Worm (Caenorhabditis elegans) whole organism, midembryonic: Measurements from ENCODE around the gene C05B5.16.

Experiments
- T22C8.4 ChIP-seq: fragments of 200-800 bp; sonication (Bioruptor generic); IDR thresholded peaks from 2 replicates; pipeline ENCODE4 v1.3.6; 2022; ENCODE audit warnings: missing genetic modification characterization, missing compliant biosample characterization
- flt-1 ChIP-seq: fragments of 200-800 bp; sonication (Bioruptor generic); IDR thresholded peaks from 2 replicates; pipeline ENCODE4 v1.3.6; 2022; ENCODE audit warnings: missing genetic modification characterization, missing compliant biosample characterization
- klf-2 ChIP-seq: fragments of 200-800 bp; sonication (Bioruptor generic); conservative IDR thresholded peaks from 2 replicates; pipeline ENCODE4 v1.3.6; 2022; ENCODE audit warnings: missing genetic modification reagents, missing genetic modification characterization, missing compliant biosample characterization
- tab-1 ChIP-seq: fragments of 200-800 bp; sonication (Bioruptor generic); IDR thresholded peaks from 2 replicates; pipeline ENCODE4 v1.3.6; 2022; ENCODE audit warnings: missing genetic modification characterization, missing compliant biosample characterization
- ztf-29 ChIP-seq: fragments of 200-800 bp; sonication (Bioruptor generic); IDR thresholded peaks from 2 replicates; pipeline ENCODE4 v1.3.6; 2022; ENCODE audit warnings: missing genetic modification reagents, missing genetic modification characterization, missing compliant biosample characterization

DNA sequence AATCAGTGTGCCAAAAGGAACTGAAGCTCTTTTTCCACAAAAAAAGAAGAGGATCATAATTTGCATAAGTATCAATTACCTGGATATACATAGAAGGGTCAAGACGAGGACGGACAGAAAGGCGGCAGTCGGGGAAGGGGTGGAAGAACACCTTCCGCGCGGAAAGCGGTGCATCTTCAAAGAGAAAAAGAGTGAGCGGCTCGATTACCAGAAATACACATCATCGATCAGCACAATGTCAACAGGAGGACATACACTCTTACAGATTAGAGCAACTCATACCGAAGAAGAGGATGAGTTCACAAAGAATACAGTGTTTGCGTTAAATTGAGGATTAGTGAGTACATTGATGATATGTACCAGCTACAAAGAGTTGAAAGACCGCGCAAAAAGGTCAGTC is 42.9 kb upstream of the C05B5.16 start:
- TF ChIP-seq flt-1 (no peak), tab-1 (no peak), klf-2 (GFP tag; lab: Robert Waterston, UW) (no peak), T22C8.4 (GFP tag; lab: Robert Waterston, UW) (no peak), ztf-29 (GFP tag; lab: Robert Waterston, UW) (no peak)
